Worm (Caenorhabditis elegans): Measurements from ENCODE around the gene C07H6.2.

Gene C07H6.2

ce11 chrIII:7561872-7562271 lies 41.1 kb downstream of the C07H6.2 start, which contains the start of gene lgc-12:
Gene lgc-12 (plus strand): TSS chrIII:7562172.
- TF ChIP-seq F37B4.10 (GFP tag; IDR thresholded peaks at IDR 0.05) = no peak
- no peak for TF ChIP-seq nfyb-1 (GFP tag; IDR thresholded peaks at IDR 0.05)
- TF ChIP-seq sea-2 (GFP tag; IDR thresholded peaks at IDR 0.05) = no peak
- TF ChIP-seq him-1 (tag; optimal IDR thresholded peaks at IDR 0.05) = no peak

- TF ChIP-seq ceh-91 (GFP tag; IDR thresholded peaks at IDR 0.05) = no peak
- no peak for TF ChIP-seq attf-3 (GFP tag; conservative IDR thresholded peaks at IDR 0.05)
- TF ChIP-seq ets-4 (GFP tag; optimal IDR thresholded peaks at IDR 0.05) = no peak
- TF ChIP-seq zfh-2 (GFP tag; conservative IDR thresholded peaks at IDR 0.05) = no peak
- no peak for TF ChIP-seq let-526 (GFP tag; IDR thresholded peaks at IDR 0.05)
- TF ChIP-seq aptf-3 (GFP tag; IDR thresholded peaks at IDR 0.05) = no peak
- no peak for TF ChIP-seq lsl-1 (GFP tag; optimal IDR thresholded peaks at IDR 0.05)
- TF ChIP-seq ztf-25 (GFP tag; IDR thresholded peaks at IDR 0.05) = no peak
- TF ChIP-seq Y56A3A.18 (GFP tag; IDR thresholded peaks at IDR 0.05) = no peak
- no peak for TF ChIP-seq lir-1 (GFP tag; conservative IDR thresholded peaks at IDR 0.05)
Observed at ce11 chrIII:7565247-7565646, 44.4 kb downstream of the C07H6.2 start, which contains the start of gene ttr-8. Gene ttr-8 (minus strand): TSS chrIII:7565347.

ce11 chrIII:7566098-7566497 lies 45.3 kb downstream of the C07H6.2 start, which contains the start of gene ttr-32:
Gene ttr-32 (plus strand): TSS chrIII:7566411.
- no peak for TF ChIP-seq ZK185.1 (tag; optimal IDR thresholded peaks at IDR 0.05; ENCODE audit: poor library complexity, severe bottlenecking)
- no peak for TF ChIP-seq F33H1.4 (GFP tag; IDR thresholded peaks at IDR 0.05)
- TF ChIP-seq ceh-58 (GFP tag; IDR thresholded peaks at IDR 0.05) = no peak
- no peak for TF ChIP-seq ztf-18 (tag; optimal IDR thresholded peaks at IDR 0.05)
- no peak for TF ChIP-seq nhr-27 (tag; optimal IDR thresholded peaks at IDR 0.05)
- TF ChIP-seq lin-26 (GFP tag; IDR thresholded peaks at IDR 0.05) = no peak
- no peak for TF ChIP-seq ztf-26 (tag; optimal IDR thresholded peaks at IDR 0.05)
- TF ChIP-seq zim-3 (tag; optimal IDR thresholded peaks at IDR 0.05) = no peak
- no peak for TF ChIP-seq T07F8.4 (tag; optimal IDR thresholded peaks at IDR 0.05)
- TF ChIP-seq lir-1 (GFP tag; conservative IDR thresholded peaks at IDR 0.05) = no peak
- TF ChIP-seq mcd-1 (GFP tag; IDR thresholded peaks at IDR 0.05) = no peak
- no peak for TF ChIP-seq ceh-27 (GFP tag; optimal IDR thresholded peaks at IDR 0.05)

DNA sequence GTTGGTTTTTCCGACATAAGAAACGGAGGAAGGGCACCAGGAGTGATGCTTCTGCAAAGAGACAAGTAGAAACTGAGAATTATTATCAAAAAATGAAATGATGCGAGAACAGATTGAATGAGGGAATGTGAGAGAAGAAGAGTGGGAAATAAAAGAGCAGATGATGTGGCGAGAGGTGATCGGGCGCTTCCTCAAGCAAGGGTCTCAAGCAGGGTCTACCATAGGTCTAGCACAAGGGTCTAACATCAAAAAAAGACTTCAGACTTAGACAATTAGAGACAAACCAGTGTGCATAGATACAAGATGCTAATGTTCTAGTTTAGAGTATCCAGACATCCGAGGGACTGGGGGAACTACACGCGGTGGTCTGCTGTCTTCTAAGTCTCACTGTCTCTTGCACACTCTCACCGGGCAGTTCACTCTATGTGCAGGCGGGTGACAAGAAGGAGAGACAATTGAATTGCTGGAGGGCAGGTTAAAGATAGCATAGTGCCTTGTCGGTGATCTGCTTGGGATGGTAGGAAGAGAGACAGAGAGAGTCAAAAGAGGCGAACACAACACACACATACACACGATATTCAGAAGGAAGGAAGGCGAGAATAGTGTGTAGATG lies 49.4 kb downstream of the C07H6.2 start, which contains the start of gene R13A5.7:
R13A5.7 (minus strand) TSS at position 51 of the 613 bp plus-strand sequence.
- TF ChIP-seq lsl-1 (GFP tag; optimal IDR thresholded peaks at IDR 0.05) (no peak), dpl-1 (GFP tag; optimal IDR thresholded peaks at IDR 0.05) (no peak), athp-1 (tag; optimal IDR thresholded peaks at IDR 0.05) (peak; percentile 12), T26A5.8 (tag; optimal IDR thresholded peaks at IDR 0.05) (no peak), attf-6 (GFP tag; IDR thresholded peaks at IDR 0.05) (no peak), gei-17 (GFP tag; optimal IDR thresholded peaks at IDR 0.05) (peak; percentile 21), chd-7 (tag; optimal IDR thresholded peaks at IDR 0.05) (peak; percentile 69), ceh-79 (tag; optimal IDR thresholded peaks at IDR 0.05) (no peak), C17E4.6 (GFP tag; IDR thresholded peaks at IDR 0.05) (no peak), attf-5 (GFP tag; optimal IDR thresholded peaks at IDR 0.05) (peak; percentile 85), tbp1 (GFP tag; optimal IDR thresholded peaks at IDR 0.05) (peak; percentile 36), lin-26 (GFP tag; IDR thresholded peaks at IDR 0.05) (no peak), cebp-1 (GFP tag; IDR thresholded peaks at IDR 0.05) (no peak), cebp-1 (tag; optimal IDR thresholded peaks at IDR 0.05) (peak; percentile 81), snpc-1.1 (tag; optimal IDR thresholded peaks at IDR 0.05; ENCODE audit: insufficient read depth) (no peak), ceh-100 (GFP tag; IDR thresholded peaks at IDR 0.05) (no peak), bed-1 (GFP tag; IDR thresholded peaks at IDR 0.05) (no peak), atf-7 (tag; optimal IDR thresholded peaks at IDR 0.05) (no peak), lsy-27 (tag; optimal IDR thresholded peaks at IDR 0.05; ENCODE audit: borderline replicate concordance, insufficient read depth) (no peak), zfh-2 (GFP tag; conservative IDR thresholded peaks at IDR 0.05) (no peak; the same call in none of the 2 replicates), attf-3 (GFP tag; conservative IDR thresholded peaks at IDR 0.05) (no peak), pha-4 (tag; optimal IDR thresholded peaks at IDR 0.05) (no peak), lir-1 (GFP tag; conservative IDR thresholded peaks at IDR 0.05) (no peak), hlh-26 (GFP tag; conservative IDR thresholded peaks at IDR 0.05) (no peak)
